Worm (Caenorhabditis elegans) whole organism, early embryonic: ENCODE measurements around the gene K10C2.14.

ENCODE experiments used
- B0310.2 ChIP-seq: sonication (generic microtip); optimal IDR thresholded peaks from 2 replicates; lab custom pipeline; 2016; ENCODE audit warnings: mild to moderate bottlenecking, missing genetic modification characterization, missing compliant biosample characterization
- F13C5.2 ChIP-seq: sonication (generic microtip); optimal IDR thresholded peaks from 2 replicates; lab custom pipeline; 2017; ENCODE audit warnings: mild to moderate bottlenecking, missing genetic modification characterization, inconsistent platforms, missing compliant biosample characterization
- aly-1 ChIP-seq: sonication (generic microtip); optimal IDR thresholded peaks from 2 replicates; lab custom pipeline; 2016; ENCODE audit warnings: missing genetic modification characterization, missing compliant biosample characterization
- ama-1 ChIP-seq: fragments of 150-350 bp; optimal IDR thresholded peaks from 2 replicates; lab custom pipeline; 2014
- ceh-13 ChIP-seq: fragments of 200-800 bp; sonication (Bioruptor generic); optimal IDR thresholded peaks from 2 replicates; lab custom pipeline; 2018; ENCODE audit warnings: mild to moderate bottlenecking, missing genetic modification characterization, missing compliant biosample characterization
- ceh-36 ChIP-seq: sonication (generic microtip); optimal IDR thresholded peaks from 2 replicates; lab custom pipeline; 2016; ENCODE audit warnings: missing genetic modification characterization, inconsistent platforms, missing compliant biosample characterization
- ets-7 ChIP-seq: sonication (generic microtip); optimal IDR thresholded peaks from 2 replicates; lab custom pipeline; 2016; ENCODE audit warnings: missing genotype, missing genetic modification characterization, missing compliant biosample characterization
- flt-1 ChIP-seq: fragments of 200-800 bp; sonication (Bioruptor generic); IDR thresholded peaks from 2 replicates; pipeline ENCODE4 v1.3.6; 2022; ENCODE audit warnings: missing genetic modification characterization, missing compliant biosample characterization
- hmbx-1 ChIP-seq: sonication (generic microtip); optimal IDR thresholded peaks from 2 replicates; lab custom pipeline; 2016; ENCODE audit warnings: mild to moderate bottlenecking, missing genetic modification characterization, missing compliant biosample characterization
- hmg-4 ChIP-seq: fragments of 200-800 bp; sonication (Bioruptor generic); optimal IDR thresholded peaks from 2 replicates; lab custom pipeline; 2018; ENCODE audit warnings: mild to moderate bottlenecking, missing genetic modification characterization, missing compliant biosample characterization
- hnd-1 ChIP-seq: sonication (generic microtip); optimal IDR thresholded peaks from 2 replicates; lab custom pipeline; 2016; ENCODE audit warnings: missing genetic modification characterization, missing compliant biosample characterization
- pes-1 ChIP-seq: fragments of 200-800 bp; sonication (Bioruptor generic); IDR thresholded peaks from 2 replicates; pipeline ENCODE4 v1.3.6; 2022; ENCODE audit warnings: missing genetic modification reagents, missing genetic modification characterization, missing compliant biosample characterization
- scrt-1 ChIP-seq: fragments of 200-800 bp; sonication (Bioruptor generic); IDR thresholded peaks from 2 replicates; pipeline ENCODE4 v1.3.6; 2022; ENCODE audit warnings: missing genetic modification characterization, missing compliant biosample characterization
- sea-1 ChIP-seq: fragments of 200-800 bp; sonication (Bioruptor generic); conservative IDR thresholded peaks from 2 replicates; pipeline ENCODE4 v1.3.6; 2022; ENCODE audit warnings: missing genetic modification characterization, missing compliant biosample characterization
- tbx-11 ChIP-seq: fragments of 200-800 bp; sonication (Bioruptor generic); IDR thresholded peaks from 2 replicates; pipeline ENCODE4 v1.3.6; 2022; ENCODE audit warnings: missing genetic modification characterization, missing compliant biosample characterization
- tbx-37 ChIP-seq: fragments of 200-800 bp; sonication (Bioruptor generic); conservative IDR thresholded peaks from 2 replicates; pipeline ENCODE4 v1.3.6; 2022; ENCODE audit warnings: missing genetic modification reagents, missing genetic modification characterization, missing compliant biosample characterization
- tra-4 ChIP-seq: sonication (generic microtip); optimal IDR thresholded peaks from 2 replicates; lab custom pipeline; 2017; ENCODE audit warnings: missing genetic modification characterization, missing compliant biosample characterization

K10C2.14 gene

DNA sequence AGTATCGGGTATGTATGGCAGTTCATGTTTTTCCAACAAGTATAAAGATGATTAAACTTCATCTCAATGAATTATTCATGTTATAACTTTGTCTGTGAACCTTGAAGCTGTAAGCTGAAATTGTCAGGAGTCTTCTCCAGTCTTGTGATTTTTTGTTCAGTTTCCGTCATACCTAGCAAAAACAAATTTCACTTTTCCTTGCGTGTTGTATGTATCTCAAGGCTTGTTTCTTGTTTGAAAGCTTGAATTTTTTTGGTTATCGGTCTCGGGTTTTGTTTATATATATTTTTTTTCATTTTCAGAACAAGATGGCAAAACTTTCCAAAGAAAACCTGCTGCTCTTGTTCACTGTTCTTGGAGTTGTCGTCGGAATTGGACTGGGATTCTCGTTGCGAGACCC is 37.2 kb downstream of the K10C2.14 start, which contains the start of gene glt-4:
Gene glt-4 (plus strand): TSS at position 301 of the 400 bp plus-strand sequence.
- TF ChIP-seq hnd-1 (tag; lab: Kevin White, UChicago) (no peak), aly-1 (tag; lab: Kevin White, UChicago) (no peak), ets-7 (tag; lab: Kevin White, UChicago) (no peak), tbx-37 (GFP tag; lab: Robert Waterston, UW) (no peak), B0310.2 (no peak), flt-1 (no peak), ceh-13 (no peak), ceh-36 (tag; lab: Kevin White, UChicago) (no peak), tra-4 (tag; lab: Kevin White, UChicago) (no peak), sea-1 (GFP tag; lab: Robert Waterston, UW) (no peak), ama-1 (lab: Kevin White, UChicago) (no peak), scrt-1 (GFP tag; lab: Robert Waterston, UW) (no peak), tbx-11 (GFP tag; lab: Robert Waterston, UW) (no peak), hmbx-1 (tag; lab: Kevin White, UChicago) (no peak), hmg-4 (no peak), pes-1 (GFP tag; lab: Robert Waterston, UW) (no peak)

ce11 chrX:6399450-6399849 is 40.9 kb downstream of the K10C2.14 start:
- TF ChIP-seq ets-7 (tag; lab: Kevin White, UChicago), result no peak
- no peak for TF ChIP-seq hnd-1 (tag; lab: Kevin White, UChicago)
- TF ChIP-seq hmbx-1 (tag; lab: Kevin White, UChicago), result no peak
- TF ChIP-seq scrt-1 (GFP tag; lab: Robert Waterston, UW), result no peak
- no peak for TF ChIP-seq tra-4 (tag; lab: Kevin White, UChicago)
- TF ChIP-seq F13C5.2 (tag; lab: Kevin White, UChicago), result no peak

ce11 chrX:6391491-6391890 is 48.9 kb downstream of the K10C2.14 start, which contains the start of gene igcm-2:
Gene igcm-2 (minus strand): TSS chrX:6391591.
- TF ChIP-seq pes-1 (GFP tag; lab: Robert Waterston, UW), result no peak
- TF ChIP-seq ama-1 (lab: Kevin White, UChicago), result no peak
